Fruit fly (Drosophila melanogaster) whole organism, pupa: ENCODE results near the gene CG8141.

ENCODE experiments used
- CG14655 ChIP-seq: fragments of 200-800 bp; sonication (Bioruptor generic); optimal IDR thresholded peaks from 3 replicates; lab custom pipeline; 2017; ENCODE audit warnings: mild to moderate bottlenecking, missing biosample characterization, missing genetic modification reagents, missing genetic modification characterization
- CG17806 ChIP-seq: fragments of 200-800 bp; sonication (Bioruptor generic); optimal IDR thresholded peaks from 2 replicates; lab custom pipeline; 2018; ENCODE audit warnings: missing biosample characterization, mild to moderate bottlenecking, missing genetic modification characterization, moderate library complexity
- CG8159 ChIP-seq: fragments of 200-800 bp; sonication (Bioruptor generic); optimal IDR thresholded peaks from 3 replicates; lab custom pipeline; 2018; ENCODE audit warnings: missing biosample characterization, mild to moderate bottlenecking, missing genetic modification characterization, moderate library complexity
- CG9948 ChIP-seq: fragments of 200-800 bp; sonication (Bioruptor generic); optimal IDR thresholded peaks from 2 replicates; lab custom pipeline; 2018; ENCODE audit warnings: missing biosample characterization, mild to moderate bottlenecking, missing genetic modification characterization, moderate library complexity
- EcR ChIP-seq: fragments of 200-800 bp; sonication (Bioruptor generic); optimal IDR thresholded peaks from 3 replicates; lab custom pipeline; 2019; ENCODE audit warnings: missing biosample characterization, missing genetic modification characterization, mild to moderate bottlenecking, moderate library complexity, missing genetic modification reagents
- Pif1A ChIP-seq: fragments of 200-800 bp; sonication (Bioruptor generic); optimal IDR thresholded peaks from 3 replicates; lab custom pipeline; 2016; ENCODE audit warnings: missing biosample characterization, missing genetic modification characterization

DNA sequence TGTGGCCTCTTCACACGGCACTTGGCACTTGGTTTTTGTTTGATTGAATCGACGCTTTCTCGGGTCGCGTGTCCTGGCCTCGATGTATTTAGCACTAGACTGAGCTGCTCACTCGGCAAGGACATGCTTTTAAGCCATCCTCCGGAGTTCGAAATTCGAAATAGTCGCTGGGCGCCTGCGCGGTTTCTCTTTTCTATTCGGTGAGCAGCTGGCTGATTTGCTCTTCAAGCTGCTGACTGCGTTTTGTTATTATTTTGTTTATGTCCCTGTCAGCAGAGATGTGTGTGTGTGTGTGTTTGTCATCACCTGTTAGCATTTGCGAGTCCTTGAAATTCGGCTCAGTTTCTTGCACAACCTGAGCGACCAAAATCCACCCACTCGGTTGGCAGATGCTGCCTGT lies 35.8 kb upstream of the CG8141 start, which contains the start of gene 2mit:
- TF ChIP-seq EcR (GFP tag; lab: Kevin White, UChicago) = no peak
- no peak for TF ChIP-seq CG8159 (tag; lab: Kevin White, UChicago)
- no peak for TF ChIP-seq CG17806 (tag; lab: Kevin White, UChicago)
- TF ChIP-seq CG9948 (tag; lab: Kevin White, UChicago) = no peak
- TF ChIP-seq Pif1A (GFP tag; lab: Kevin White, UChicago) = no peak
- no peak for TF ChIP-seq CG14655 (GFP tag; lab: Kevin White, UChicago)
